Worm (Caenorhabditis elegans) whole organism, mixed stage, embryonic: ENCODE measurements around the gene stau-1.

ENCODE experiments used
- M03D4.4 ChIP-seq: sonication (generic microtip); optimal IDR thresholded peaks from 2 replicates; lab custom pipeline; 2017; ENCODE audit warnings: mild to moderate bottlenecking, missing genetic modification characterization, missing compliant biosample characterization
- blmp-1 ChIP-seq: fragments of 150-350 bp; optimal IDR thresholded peaks from 2 replicates; lab custom pipeline; 2014; ENCODE audit warnings: missing biosample characterization, missing genetic modification characterization
- ceh-83 ChIP-seq: fragments of 200-800 bp; sonication (Bioruptor generic); optimal IDR thresholded peaks from 2 replicates; lab custom pipeline; 2018; ENCODE audit warnings: mild to moderate bottlenecking, missing genetic modification characterization, missing compliant biosample characterization
- ces-1 ChIP-seq: fragments of 150-350 bp; optimal IDR thresholded peaks from 2 replicates; lab custom pipeline; 2014; ENCODE audit warnings: missing biosample characterization, missing genetic modification reagents, missing genetic modification characterization
- cnd-1 ChIP-seq: fragments of 200-800 bp; sonication (Bioruptor generic); optimal IDR thresholded peaks from 2 replicates; lab custom pipeline; 2018; ENCODE audit warnings: mild to moderate bottlenecking, missing genetic modification characterization, missing compliant biosample characterization
- drap-1 ChIP-seq: fragments of 200-800 bp; sonication (Bioruptor generic); optimal IDR thresholded peaks from 3 replicates; lab custom pipeline; 2018; ENCODE audit warnings: mild to moderate bottlenecking, missing genetic modification characterization, missing compliant biosample characterization
- elt-3 ChIP-seq: fragments of 150-350 bp; optimal IDR thresholded peaks from 2 replicates; lab custom pipeline; 2014; ENCODE audit warnings: missing biosample characterization, missing genetic modification characterization
- flh-1 ChIP-seq: fragments of 200-800 bp; sonication (Bioruptor generic); optimal IDR thresholded peaks from 2 replicates; lab custom pipeline; 2018; ENCODE audit warnings: mild to moderate bottlenecking, missing genetic modification characterization, moderate library complexity, missing compliant biosample characterization
- ham-2 ChIP-seq: fragments of 200-800 bp; sonication (Bioruptor generic); optimal IDR thresholded peaks from 2 replicates; lab custom pipeline; 2018; ENCODE audit warnings: mild to moderate bottlenecking, missing genetic modification characterization, missing compliant biosample characterization
- hlh-1 ChIP-seq: fragments of 150-350 bp; optimal IDR thresholded peaks from 2 replicates; lab custom pipeline; 2014; ENCODE audit warnings: missing biosample characterization, missing genetic modification reagents, missing genetic modification characterization
- lin-13 ChIP-seq: fragments of 150-350 bp; optimal IDR thresholded peaks from 2 replicates; lab custom pipeline; 2014; ENCODE audit warnings: missing biosample characterization, missing genetic modification characterization
- lin-32 ChIP-seq: fragments of 200-800 bp; sonication (Bioruptor generic); optimal IDR thresholded peaks from 2 replicates; lab custom pipeline; 2018; ENCODE audit warnings: mild to moderate bottlenecking, missing genetic modification characterization, missing compliant biosample characterization
- lsy-2 ChIP-seq: fragments of 150-350 bp; optimal IDR thresholded peaks from 2 replicates; lab custom pipeline; 2014; ENCODE audit warnings: missing biosample characterization, missing genetic modification characterization
- mab-5 ChIP-seq: fragments of 150-350 bp; optimal IDR thresholded peaks from 2 replicates; lab custom pipeline; 2014; ENCODE audit warnings: missing biosample characterization, missing genetic modification characterization
- mep-1 ChIP-seq: fragments of 150-350 bp; optimal IDR thresholded peaks from 2 replicates; lab custom pipeline; 2017; ENCODE audit warnings: missing biosample characterization, missing genetic modification reagents, missing genetic modification characterization, inconsistent platforms
- mls-2 ChIP-seq: sonication (generic microtip); optimal IDR thresholded peaks from 2 replicates; lab custom pipeline; 2016; ENCODE audit warnings: mild to moderate bottlenecking, missing genetic modification characterization, moderate library complexity, missing compliant biosample characterization
- nhr-12 ChIP-seq: fragments of 150-350 bp; optimal IDR thresholded peaks from 2 replicates; lab custom pipeline; 2014; ENCODE audit warnings: missing biosample characterization, missing genetic modification characterization
- nhr-2 ChIP-seq: fragments of 150-350 bp; optimal IDR thresholded peaks from 2 replicates; lab custom pipeline; 2014; ENCODE audit warnings: missing biosample characterization, missing genetic modification characterization
- nhr-237 ChIP-seq: fragments of 150-350 bp; optimal IDR thresholded peaks from 2 replicates; lab custom pipeline; 2014; ENCODE audit warnings: missing biosample characterization, missing genetic modification characterization
- nhr-28 ChIP-seq: fragments of 150-350 bp; optimal IDR thresholded peaks from 2 replicates; lab custom pipeline; 2014; ENCODE audit warnings: missing biosample characterization, missing genetic modification characterization
- nhr-76 ChIP-seq: sonication (generic microtip); optimal IDR thresholded peaks from 2 replicates; lab custom pipeline; 2017; ENCODE audit warnings: missing biosample characterization, missing genetic modification characterization
- pha-4 ChIP-seq: fragments of 150-350 bp; optimal IDR thresholded peaks from 2 replicates; lab custom pipeline; 2018; ENCODE audit warnings: missing biosample characterization, missing genetic modification reagents, missing genetic modification characterization
- sem-2 ChIP-seq: fragments of 200-800 bp; sonication (Bioruptor generic); optimal IDR thresholded peaks from 2 replicates; lab custom pipeline; 2018; ENCODE audit warnings: mild to moderate bottlenecking, missing genetic modification characterization, missing compliant biosample characterization
- sptf-1 ChIP-seq: sonication (generic microtip); optimal IDR thresholded peaks from 2 replicates; lab custom pipeline; 2017; ENCODE audit warnings: mild to moderate bottlenecking, missing genetic modification characterization, moderate library complexity, missing compliant biosample characterization
- tbx-8 ChIP-seq: fragments of 200-800 bp; sonication (Bioruptor generic); optimal IDR thresholded peaks from 2 replicates; lab custom pipeline; 2018; ENCODE audit warnings: mild to moderate bottlenecking, missing genetic modification characterization, moderate library complexity, missing compliant biosample characterization
- unc-120 ChIP-seq: sonication (generic microtip); optimal IDR thresholded peaks from 2 replicates; lab custom pipeline; 2017; ENCODE audit warnings: missing genetic modification characterization, missing compliant biosample characterization; ENCODE audit not compliant: poor library complexity, severe bottlenecking
- unc-39 ChIP-seq: fragments of 150-350 bp; optimal IDR thresholded peaks from 2 replicates; lab custom pipeline; 2014; ENCODE audit warnings: missing biosample characterization, missing genetic modification characterization
- unc-62 ChIP-seq: fragments of 150-350 bp; optimal IDR thresholded peaks from 2 replicates; lab custom pipeline; 2014; ENCODE audit warnings: missing biosample characterization, missing genetic modification reagents, missing genetic modification characterization
- ztf-11 ChIP-seq: fragments of 150-350 bp; optimal IDR thresholded peaks from 2 replicates; lab custom pipeline; 2014; ENCODE audit warnings: missing biosample characterization, missing genetic modification characterization

stau-1 gene

DNA sequence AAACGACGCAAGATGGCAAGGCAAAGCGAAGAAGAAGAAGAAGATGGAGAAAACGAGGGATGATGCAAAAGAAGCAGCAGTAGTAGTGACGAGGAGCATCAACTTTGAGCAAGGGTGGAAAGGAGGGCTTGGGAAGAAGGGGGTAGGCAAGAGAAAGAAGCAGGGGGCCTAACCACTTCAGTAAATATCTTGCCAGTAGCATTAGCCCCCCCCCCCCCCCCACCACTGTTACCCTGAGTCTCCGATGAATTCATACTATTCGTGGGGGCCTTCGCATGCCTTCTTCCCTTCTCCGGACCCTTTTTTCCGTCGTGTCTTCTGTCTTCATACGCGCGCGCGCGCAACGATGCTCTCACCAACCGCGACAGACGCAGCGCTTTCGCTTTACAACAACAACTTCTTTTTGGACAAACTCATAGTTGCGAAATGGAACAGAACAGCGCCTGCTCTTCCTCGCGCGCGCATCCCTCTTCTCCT, 13.2 kb downstream of the stau-1 start:
- TF ChIP-seq ham-2 (GFP tag; lab: Kevin White, UChicago) (peak; percentile 49), unc-120 (peak; percentile 25), sem-2 (no peak), cnd-1 (tag; lab: Kevin White, UChicago) (peak; percentile 58), elt-3 (tag; lab: Kevin White, UChicago) (no peak), ceh-83 (no peak), nhr-28 (tag; lab: Kevin White, UChicago) (no peak), unc-39 (no peak), ces-1 (peak; percentile 62), flh-1 (no peak), drap-1 (peak; percentile 25), blmp-1 (tag; lab: Kevin White, UChicago) (no peak), hlh-1 (tag; lab: Kevin White, UChicago) (peak; percentile 21), lsy-2 (tag; lab: Kevin White, UChicago) (no peak), nhr-76 (tag; lab: Kevin White, UChicago) (no peak), sptf-1 (tag; lab: Kevin White, UChicago) (peak; percentile 13), lin-32 (no peak), mls-2 (tag; lab: Kevin White, UChicago) (peak; percentile 75), M03D4.4 (tag; lab: Kevin White, UChicago) (peak; percentile 43)

DNA sequence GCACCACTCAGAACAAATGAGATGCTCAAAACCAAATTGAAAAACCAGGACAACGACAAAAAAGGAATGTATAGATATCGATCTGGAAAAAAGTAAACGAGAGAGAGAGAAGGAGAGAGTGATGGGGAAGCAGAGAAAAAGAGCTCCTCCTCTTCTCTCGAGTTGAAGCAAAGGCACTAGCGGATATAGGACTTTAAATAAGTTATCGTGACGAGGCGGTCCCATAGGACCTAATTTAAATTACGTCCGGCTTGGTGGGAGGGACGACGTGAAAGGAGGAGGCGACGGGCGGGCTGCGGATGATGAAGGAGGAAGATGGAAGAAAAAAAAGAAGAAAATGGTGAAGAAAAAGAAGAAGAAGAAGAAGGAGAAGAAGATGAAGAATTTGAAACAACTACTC, 16.5 kb downstream of the stau-1 start:
- TF ChIP-seq elt-3 (tag; lab: Kevin White, UChicago) = no peak
- TF ChIP-seq nhr-237 (tag; lab: Kevin White, UChicago) = peak; percentile 2
- no peak for TF ChIP-seq drap-1
- no peak for TF ChIP-seq blmp-1 (tag; lab: Kevin White, UChicago)
- peak; percentile 99 for TF ChIP-seq ces-1
- TF ChIP-seq mls-2 (tag; lab: Kevin White, UChicago) = peak; percentile 40
- no peak for TF ChIP-seq sptf-1 (tag; lab: Kevin White, UChicago)
- TF ChIP-seq unc-62 = no peak
- peak; percentile 12 for TF ChIP-seq M03D4.4 (tag; lab: Kevin White, UChicago)
- TF ChIP-seq ztf-11 (tag; lab: Kevin White, UChicago) = no peak
- TF ChIP-seq sem-2 = no peak
- no peak for TF ChIP-seq lin-13
- TF ChIP-seq unc-120 = no peak
- no peak for TF ChIP-seq nhr-28 (tag; lab: Kevin White, UChicago)
- TF ChIP-seq mab-5 (tag; lab: Kevin White, UChicago) = no peak
- no peak for TF ChIP-seq nhr-12 (tag; lab: Kevin White, UChicago)
- no peak for TF ChIP-seq ceh-83
- no peak for TF ChIP-seq mep-1 (tag; lab: Kevin White, UChicago)
- no peak for TF ChIP-seq tbx-8 (GFP tag; lab: Kevin White, UChicago)
- no peak for TF ChIP-seq nhr-76 (tag; lab: Kevin White, UChicago)
- TF ChIP-seq nhr-2 (tag; lab: Kevin White, UChicago) = no peak

DNA sequence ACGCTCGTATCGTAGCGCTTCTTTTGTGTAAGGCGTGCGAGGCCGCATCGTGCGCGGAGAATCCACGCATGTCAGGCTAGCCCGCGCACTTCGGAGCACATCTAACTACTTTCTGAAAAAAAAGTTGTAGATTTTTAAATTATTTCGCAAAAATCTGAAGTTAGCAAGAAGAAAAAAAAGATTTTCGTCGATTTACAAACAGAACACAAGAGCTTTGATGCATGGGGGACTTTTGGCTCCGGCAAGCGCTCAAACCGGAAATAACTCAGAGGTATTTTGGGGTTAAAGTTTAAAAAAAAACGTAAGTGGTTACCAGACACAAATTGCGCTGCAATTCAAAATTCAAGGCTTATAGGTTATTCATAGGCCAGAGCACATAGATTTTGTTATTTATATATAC, 17.6 kb downstream of the stau-1 start, which contains the start of the genes F55A4.13 and nlf-1:
F55A4.13 (minus strand) TSS at position 101 of the 400 bp plus-strand sequence.
nlf-1 (minus strand) TSS at position 112 of the 400 bp plus-strand sequence.
- TF ChIP-seq unc-120 (no peak), flh-1 (no peak), ceh-83 (no peak), M03D4.4 (tag; lab: Kevin White, UChicago) (no peak), tbx-8 (GFP tag; lab: Kevin White, UChicago) (no peak)

- no peak for TF ChIP-seq pha-4 (tag; lab: Kevin White, UChicago)
- TF ChIP-seq ces-1 = peak; percentile 73
- TF ChIP-seq, all 35 proteins: peak for 1
Observed at ce11 chrX:1014708-1015107, 20.4 kb downstream of the stau-1 start.

- TF ChIP-seq pha-4 (tag; lab: Kevin White, UChicago) = no peak
Observed at ce11 chrX:1012385-1012866, 22.7 kb downstream of the stau-1 start.
